Worm (Caenorhabditis elegans) whole organism, L4 larva: ENCODE results near the gene nlp-80.

Source experiments
- F37D6.2 ChIP-seq: sonication (generic microtip); optimal IDR thresholded peaks from 2 replicates; lab custom pipeline; 2016; ENCODE audit warnings: mild to moderate bottlenecking, missing genetic modification characterization, missing compliant biosample characterization
- F44E2.7 ChIP-seq: fragments of 200-800 bp; sonication (Bioruptor generic); IDR thresholded peaks from 2 replicates; pipeline ENCODE4 v2.1.2; 2022; ENCODE audit warnings: missing genetic modification characterization, missing compliant biosample characterization
- Y105C5A.15 ChIP-seq: fragments of 200-800 bp; sonication (Bioruptor generic); IDR thresholded peaks from 2 replicates; pipeline ENCODE4 v1.3.6; 2022; ENCODE audit warnings: missing genetic modification characterization, missing compliant biosample characterization
- ZK337.2 ChIP-seq: fragments of 200-800 bp; sonication (Bioruptor generic); IDR thresholded peaks from 2 replicates; pipeline ENCODE4 v1.3.6; 2022; ENCODE audit warnings: missing genetic modification reagents, missing genetic modification characterization, missing compliant biosample characterization
- attf-4 ChIP-seq: sonication (generic microtip); optimal IDR thresholded peaks from 3 replicates; lab custom pipeline; 2017; ENCODE audit warnings: missing biosample characterization, missing genetic modification characterization
- ceh-32 ChIP-seq: sonication (generic microtip); optimal IDR thresholded peaks from 2 replicates; lab custom pipeline; 2016; ENCODE audit warnings: mild to moderate bottlenecking, missing genetic modification characterization, missing compliant biosample characterization; ENCODE audit not compliant: poor library complexity
- ceh-44 ChIP-seq: fragments of 200-800 bp; sonication (Bioruptor generic); IDR thresholded peaks from 2 replicates; pipeline ENCODE4 v1.3.6; 2022; ENCODE audit warnings: missing genetic modification reagents, missing genetic modification characterization, missing compliant biosample characterization
- ceh-62 ChIP-seq: sonication (generic microtip); optimal IDR thresholded peaks from 2 replicates; lab custom pipeline; 2017; ENCODE audit warnings: missing biosample characterization, missing genetic modification characterization
- ceh-82 ChIP-seq: sonication (generic microtip); optimal IDR thresholded peaks from 2 replicates; lab custom pipeline; 2017; ENCODE audit warnings: missing biosample characterization, missing genetic modification characterization
- daf-16 ChIP-seq, 3 experiments: sonication (generic microtip); optimal IDR thresholded peaks; 2 replicates each; lab custom pipeline; 2016 to 2017; ENCODE audit warnings: missing genetic modification characterization in 3 of 3, missing genetic modification reagents in 3 of 3, mild to moderate bottlenecking in 2 of 3, missing compliant biosample characterization in 2 of 3, missing biosample characterization in 1 of 3, moderate library complexity in 1 of 3
- dmd-6 ChIP-seq: fragments of 200-800 bp; sonication (Bioruptor generic); IDR thresholded peaks from 2 replicates; pipeline ENCODE4 v1.3.6; 2022; ENCODE audit warnings: missing genetic modification reagents, missing genetic modification characterization, missing compliant biosample characterization
- dmd-9 ChIP-seq: fragments of 200-800 bp; sonication (Bioruptor generic); IDR thresholded peaks from 2 replicates; pipeline ENCODE4 v1.3.6; 2022; ENCODE audit warnings: missing genetic modification reagents, missing genetic modification characterization, missing compliant biosample characterization
- duxl-1 ChIP-seq: sonication (generic microtip); optimal IDR thresholded peaks from 2 replicates; lab custom pipeline; 2016; ENCODE audit warnings: mild to moderate bottlenecking, missing genetic modification characterization, moderate library complexity, missing compliant biosample characterization; ENCODE audit not compliant: poor library complexity
- egl-27 ChIP-seq: sonication (generic microtip); optimal IDR thresholded peaks from 3 replicates; lab custom pipeline; 2017; ENCODE audit warnings: missing biosample characterization, missing genetic modification reagents, missing genetic modification characterization
- egl-43 ChIP-seq: fragments of 200-800 bp; sonication (Bioruptor generic); IDR thresholded peaks from 2 replicates; pipeline ENCODE4 v1.3.6; 2022; ENCODE audit warnings: missing genetic modification reagents, missing genetic modification characterization, missing compliant biosample characterization
- fkh-10 ChIP-seq: fragments of 150-350 bp; optimal IDR thresholded peaks from 2 replicates; lab custom pipeline; 2014; ENCODE audit warnings: missing biosample characterization, missing genetic modification reagents, missing genetic modification characterization
- fos-1 ChIP-seq: fragments of 150-350 bp; optimal IDR thresholded peaks from 2 replicates; lab custom pipeline; 2014; ENCODE audit warnings: missing biosample characterization, missing genetic modification characterization
- hlh-11 ChIP-seq: fragments of 200-800 bp; sonication (Bioruptor generic); optimal IDR thresholded peaks from 2 replicates; lab custom pipeline; 2018; ENCODE audit warnings: mild to moderate bottlenecking, missing genetic modification characterization, missing compliant biosample characterization
- hmg-1.1 ChIP-seq: fragments of 200-800 bp; sonication (Bioruptor generic); IDR thresholded peaks from 2 replicates; pipeline ENCODE4 v1.3.6; 2022; ENCODE audit warnings: missing genetic modification reagents, missing genetic modification characterization, missing compliant biosample characterization
- lin-1 ChIP-seq: fragments of 200-800 bp; sonication (Bioruptor generic); IDR thresholded peaks from 2 replicates; pipeline ENCODE4 v1.3.6; 2022; ENCODE audit warnings: missing genetic modification reagents, missing genetic modification characterization, missing compliant biosample characterization
- lin-15B ChIP-seq: fragments of 150-350 bp; sonication (generic microtip); optimal IDR thresholded peaks from 3 replicates; lab custom pipeline; 2014; ENCODE audit warnings: missing biosample characterization, missing genetic modification characterization
- lin-29 ChIP-seq: fragments of 200-800 bp; sonication (Bioruptor generic); IDR thresholded peaks from 2 replicates; pipeline ENCODE4 v1.3.6; 2022; ENCODE audit warnings: missing genetic modification reagents, missing genetic modification characterization, missing compliant biosample characterization
- lin-39 ChIP-seq: fragments of 150-350 bp; optimal IDR thresholded peaks from 2 replicates; lab custom pipeline; 2014; ENCODE audit warnings: missing biosample characterization, missing genetic modification reagents, missing genetic modification characterization
- lir-3 ChIP-seq: sonication (generic microtip); optimal IDR thresholded peaks from 2 replicates; lab custom pipeline; 2016; ENCODE audit warnings: mild to moderate bottlenecking, missing genetic modification characterization, missing compliant biosample characterization
- lsy-2 ChIP-seq, 2 experiments: fragments of 150-350 bp in 1 of 2; sonication (generic microtip) in 1 of 2; optimal IDR thresholded peaks; 2 replicates each; lab custom pipeline; 2014 to 2017; ENCODE audit warnings: missing biosample characterization in 2 of 2, missing genetic modification characterization in 2 of 2
- madf-5 ChIP-seq, 2 experiments: fragments of 200-800 bp; sonication (Bioruptor generic); IDR thresholded peaks; 2 replicates each; pipeline ENCODE4 v1.3.6; 2022; ENCODE audit warnings: missing compliant biosample characterization in 2 of 2, missing genetic modification characterization in 2 of 2
- madf-9 ChIP-seq: fragments of 200-800 bp; sonication (Bioruptor generic); conservative IDR thresholded peaks from 2 replicates; pipeline ENCODE4 v1.3.6; 2022; ENCODE audit warnings: missing genetic modification reagents, missing genetic modification characterization, missing compliant biosample characterization
- mdl-1 ChIP-seq, 2 experiments: fragments of 150-350 bp in 1 of 2; sonication (generic microtip) in 1 of 2; optimal IDR thresholded peaks; 2 replicates each; lab custom pipeline; 2014 to 2017; ENCODE audit warnings: missing biosample characterization in 2 of 2, missing genetic modification characterization in 2 of 2
- mes-2 ChIP-seq: sonication (generic microtip); optimal IDR thresholded peaks from 2 replicates; lab custom pipeline; 2016; ENCODE audit warnings: missing genotype, mild to moderate bottlenecking, missing genetic modification characterization, missing compliant biosample characterization; ENCODE audit not compliant: poor library complexity, severe bottlenecking
- mxl-3 ChIP-seq: fragments of 200-800 bp; sonication (Bioruptor generic); optimal IDR thresholded peaks from 2 replicates; lab custom pipeline; 2018; ENCODE audit warnings: mild to moderate bottlenecking, missing genetic modification characterization, missing compliant biosample characterization
- nhr-11 ChIP-seq: fragments of 150-350 bp; optimal IDR thresholded peaks from 2 replicates; lab custom pipeline; 2014; ENCODE audit warnings: missing biosample characterization, missing genetic modification characterization
- nhr-111 ChIP-seq: fragments of 200-800 bp; sonication (Bioruptor generic); optimal IDR thresholded peaks from 2 replicates; lab custom pipeline; 2018; ENCODE audit warnings: mild to moderate bottlenecking, missing genetic modification characterization, missing compliant biosample characterization
- nhr-237 ChIP-seq: sonication (generic microtip); optimal IDR thresholded peaks from 2 replicates; lab custom pipeline; 2017; ENCODE audit warnings: missing biosample characterization, missing genetic modification characterization
- nhr-41 ChIP-seq: fragments of 200-800 bp; sonication (Bioruptor generic); IDR thresholded peaks from 2 replicates; pipeline ENCODE4 v1.3.6; 2022; ENCODE audit warnings: missing genetic modification reagents, missing genetic modification characterization, missing compliant biosample characterization
- nhr-6 ChIP-seq: fragments of 150-350 bp; optimal IDR thresholded peaks from 2 replicates; lab custom pipeline; 2014; ENCODE audit warnings: missing biosample characterization, missing genetic modification characterization
- nhr-76 ChIP-seq: fragments of 150-350 bp; optimal IDR thresholded peaks from 2 replicates; lab custom pipeline; 2014; ENCODE audit warnings: missing biosample characterization, missing genetic modification characterization
- nhr-77 ChIP-seq: fragments of 150-350 bp; optimal IDR thresholded peaks from 2 replicates; lab custom pipeline; 2014; ENCODE audit warnings: missing biosample characterization, missing genetic modification characterization
- pha-4 ChIP-seq, 2 experiments: fragments of 150-350 bp in 1 of 2; fragments of 200-800 bp in 1 of 2; sonication (Bioruptor generic) in 1 of 2; IDR thresholded peaks in 1 of 2; optimal IDR thresholded peaks in 1 of 2; 2 replicates each; pipeline versions ENCODE4 v1.3.6 to Lab custom; 2014 to 2022; ENCODE audit warnings: missing genetic modification characterization in 2 of 2, missing genetic modification reagents in 2 of 2, missing biosample characterization in 1 of 2, missing compliant biosample characterization in 1 of 2
- pqm-1 ChIP-seq: sonication (generic microtip); optimal IDR thresholded peaks from 2 replicates; lab custom pipeline; 2017; ENCODE audit warnings: missing biosample characterization, missing genetic modification characterization
- saeg-2 ChIP-seq: fragments of 200-800 bp; sonication (Bioruptor generic); IDR thresholded peaks from 2 replicates; pipeline ENCODE4 v1.3.6; 2022; ENCODE audit warnings: missing genetic modification reagents, missing genetic modification characterization, missing compliant biosample characterization
- skn-1 ChIP-seq: fragments of 150-350 bp; optimal IDR thresholded peaks from 2 replicates; lab custom pipeline; 2014; ENCODE audit warnings: missing biosample characterization, missing genetic modification characterization
- snpc-4 ChIP-seq: fragments of 150-350 bp; optimal IDR thresholded peaks from 2 replicates; lab custom pipeline; 2014; ENCODE audit warnings: missing biosample characterization, missing genetic modification characterization
- spr-3 ChIP-seq: fragments of 200-800 bp; sonication (Bioruptor generic); optimal IDR thresholded peaks from 2 replicates; lab custom pipeline; 2018; ENCODE audit warnings: mild to moderate bottlenecking, missing genetic modification characterization, missing compliant biosample characterization
- tag-97 ChIP-seq: fragments of 200-800 bp; sonication (Bioruptor generic); IDR thresholded peaks from 2 replicates; pipeline ENCODE4 v1.3.6; 2022; ENCODE audit warnings: missing genetic modification characterization, missing compliant biosample characterization
- tra-1 ChIP-seq: fragments of 200-800 bp; sonication (Bioruptor generic); IDR thresholded peaks from 2 replicates; pipeline ENCODE4 v1.3.6; 2022; ENCODE audit warnings: missing genetic modification reagents, missing genetic modification characterization, missing compliant biosample characterization
- unc-130 ChIP-seq: sonication (generic microtip); optimal IDR thresholded peaks from 2 replicates; lab custom pipeline; 2016; ENCODE audit warnings: missing genetic modification reagents, missing genetic modification characterization, missing compliant biosample characterization
- unc-39 ChIP-seq: sonication (generic microtip); optimal IDR thresholded peaks from 2 replicates; lab custom pipeline; 2017; ENCODE audit warnings: missing biosample characterization, missing genetic modification characterization
- unc-62 ChIP-seq, 3 experiments: fragments of 150-350 bp in 1 of 3; sonication (generic microtip); optimal IDR thresholded peaks in 2 of 3; peaks in 1 of 3; 1 replicate in 1 of 3; 2 replicates in 2 of 3; lab custom pipeline; 2014 to 2017; ENCODE audit warnings: missing biosample characterization in 3 of 3, missing genetic modification characterization in 3 of 3, missing genetic modification reagents in 3 of 3, missing genotype in 1 of 3
- zip-11 ChIP-seq: fragments of 200-800 bp; sonication (Bioruptor generic); IDR thresholded peaks from 2 replicates; pipeline ENCODE4 v1.3.6; 2022; ENCODE audit warnings: missing genetic modification characterization, missing compliant biosample characterization
- ztf-11 ChIP-seq: fragments of 150-350 bp; optimal IDR thresholded peaks from 2 replicates; lab custom pipeline; 2014; ENCODE audit warnings: missing biosample characterization, missing genetic modification characterization
- ztf-7 ChIP-seq: fragments of 150-350 bp; optimal IDR thresholded peaks from 2 replicates; lab custom pipeline; 2014; ENCODE audit warnings: missing biosample characterization, missing genetic modification characterization

The nlp-80 gene

DNA sequence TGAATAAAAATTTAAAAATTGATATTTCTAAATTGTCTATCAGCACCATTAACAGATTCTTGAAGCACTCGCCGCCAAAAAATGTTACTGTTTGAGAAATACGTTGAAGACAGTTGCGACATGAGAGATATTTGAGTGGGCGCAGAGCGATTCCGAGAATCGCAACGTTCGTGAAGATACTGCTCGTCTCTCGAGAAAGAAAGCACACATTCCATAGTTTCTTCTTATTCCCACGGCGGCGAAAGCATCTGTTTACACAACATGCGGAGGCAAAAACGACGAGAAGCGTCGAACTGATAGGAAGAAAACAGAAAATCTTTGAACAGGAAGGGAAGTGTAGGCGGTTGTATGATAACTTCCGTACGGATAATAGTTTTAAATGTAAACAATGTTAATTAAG lies 17.1 kb upstream of the nlp-80 start:
- TF ChIP-seq egl-43 (GFP tag; lab: Robert Waterston, UW) (no peak), nhr-11 (tag; lab: Kevin White, UChicago) (peak; percentile 73), mes-2 (tag; lab: Kevin White, UChicago) (no peak), nhr-6 (tag; lab: Kevin White, UChicago) (no peak), saeg-2 (no peak), fkh-10 (GFP tag; lab: Kevin White, UChicago) (no peak), daf-16 (GFP tag; optimal IDR thresholded peaks at IDR 0.05; lab: Kevin White, UChicago) (peak in 1 of 2 experiments; percentile 96), daf-16 (tag; optimal IDR thresholded peaks at IDR 0.05; lab: Kevin White, UChicago) (no peak), ceh-44 (no peak), ztf-11 (no peak), tag-97 (GFP tag; lab: Robert Waterston, UW) (no peak), lin-1 (no peak), lin-29 (GFP tag; lab: Robert Waterston, UW) (no peak; the same call in 1 of the 2 replicates), ceh-32 (no peak), skn-1 (no peak), unc-39 (tag; lab: Kevin White, UChicago) (no peak), fos-1 (no peak), duxl-1 (tag; lab: Kevin White, UChicago) (no peak), unc-130 (GFP tag; lab: Kevin White, UChicago) (no peak), egl-27 (tag; lab: Kevin White, UChicago) (no peak), hmg-1.1 (no peak), dmd-9 (GFP tag; lab: Robert Waterston, UW) (peak; percentile 44; the same call in 1 of the 2 replicates), zip-11 (GFP tag; lab: Robert Waterston, UW) (no peak), lsy-2 (tag; optimal IDR thresholded peaks at IDR 0.05; lab: Kevin White, UChicago) (peak; percentile 13 to 36), madf-9 (GFP tag; lab: Robert Waterston, UW) (no peak), mdl-1 (tag; optimal IDR thresholded peaks at IDR 0.05; lab: Kevin White, UChicago) (no peak), ztf-7 (tag; lab: Kevin White, UChicago) (no peak), nhr-77 (tag; lab: Kevin White, UChicago) (no peak), attf-4 (tag; lab: Kevin White, UChicago) (no peak), nhr-237 (tag; lab: Kevin White, UChicago) (no peak), F44E2.7 (GFP tag; lab: Robert Waterston, UW) (no peak), nhr-76 (tag; lab: Kevin White, UChicago) (no peak), dmd-6 (GFP tag; lab: Robert Waterston, UW) (peak; percentile 32; the same call in 1 of the 2 replicates), Y105C5A.15 (GFP tag; lab: Robert Waterston, UW) (no peak), unc-62 (GFP tag; optimal IDR thresholded peaks at IDR 0.05 in 1 of 2; lab: Kevin White, UChicago) (peak in 1 of 2 experiments; percentile 94), unc-62 (tag; optimal IDR thresholded peaks at IDR 0.05; lab: Kevin White, UChicago) (no peak), lin-15B (tag; lab: Kevin White, UChicago) (no peak), lin-39 (tag; lab: Kevin White, UChicago) (no peak), hlh-11 (tag; lab: Kevin White, UChicago) (peak; percentile 78), nhr-111 (GFP tag; lab: Kevin White, UChicago) (no peak), ceh-82 (tag; lab: Kevin White, UChicago) (no peak), ceh-62 (tag; lab: Kevin White, UChicago) (no peak), snpc-4 (tag; lab: Kevin White, UChicago) (no peak), pha-4 (GFP tag; IDR thresholded peaks at IDR 0.05; lab: Robert Waterston, UW) (peak; percentile 47; the same call in 1 of the 2 replicates), pha-4 (tag; optimal IDR thresholded peaks at IDR 0.05; lab: Kevin White, UChicago) (no peak), tra-1 (0 out of 2 replicates have a peak, but pooled peaks have one; percentile 48), spr-3 (GFP tag; lab: Kevin White, UChicago) (no peak), lir-3 (tag; lab: Kevin White, UChicago) (no peak), F37D6.2 (tag; lab: Kevin White, UChicago) (no peak), mxl-3 (GFP tag; lab: Kevin White, UChicago) (no peak), pqm-1 (tag; lab: Kevin White, UChicago) (no peak), madf-5 (GFP tag; IDR thresholded peaks at IDR 0.05; lab: Robert Waterston, UW) (no peak), nhr-41 (GFP tag; lab: Robert Waterston, UW) (no peak), ZK337.2 (GFP tag; lab: Robert Waterston, UW) (no peak)
